Worm (Caenorhabditis elegans) whole organism, early embryonic: Measurements from ENCODE around the gene paf-2.
"Not testable (repeated sequence)": the region's sequence is repeated elsewhere in the genome, so short reads cannot be mapped to it uniquely, and the experiment has no call there.

Experiments
- B0310.2 ChIP-seq: sonication (generic microtip); optimal IDR thresholded peaks from 2 replicates; lab custom pipeline; 2016; ENCODE audit warnings: mild to moderate bottlenecking, missing genetic modification characterization, missing compliant biosample characterization
- F13C5.2 ChIP-seq: sonication (generic microtip); optimal IDR thresholded peaks from 2 replicates; lab custom pipeline; 2017; ENCODE audit warnings: mild to moderate bottlenecking, missing genetic modification characterization, inconsistent platforms, missing compliant biosample characterization
- aly-1 ChIP-seq: sonication (generic microtip); optimal IDR thresholded peaks from 2 replicates; lab custom pipeline; 2016; ENCODE audit warnings: missing genetic modification characterization, missing compliant biosample characterization
- ama-1 ChIP-seq: fragments of 150-350 bp; optimal IDR thresholded peaks from 2 replicates; lab custom pipeline; 2014
- ceh-13 ChIP-seq: fragments of 200-800 bp; sonication (Bioruptor generic); optimal IDR thresholded peaks from 2 replicates; lab custom pipeline; 2018; ENCODE audit warnings: mild to moderate bottlenecking, missing genetic modification characterization, missing compliant biosample characterization
- ceh-36 ChIP-seq: sonication (generic microtip); optimal IDR thresholded peaks from 2 replicates; lab custom pipeline; 2016; ENCODE audit warnings: missing genetic modification characterization, inconsistent platforms, missing compliant biosample characterization
- flt-1 ChIP-seq: fragments of 200-800 bp; sonication (Bioruptor generic); IDR thresholded peaks from 2 replicates; pipeline ENCODE4 v1.3.6; 2022; ENCODE audit warnings: missing genetic modification characterization, missing compliant biosample characterization
- hmbx-1 ChIP-seq: sonication (generic microtip); optimal IDR thresholded peaks from 2 replicates; lab custom pipeline; 2016; ENCODE audit warnings: mild to moderate bottlenecking, missing genetic modification characterization, missing compliant biosample characterization
- hmg-4 ChIP-seq: fragments of 200-800 bp; sonication (Bioruptor generic); optimal IDR thresholded peaks from 2 replicates; lab custom pipeline; 2018; ENCODE audit warnings: mild to moderate bottlenecking, missing genetic modification characterization, missing compliant biosample characterization
- hnd-1 ChIP-seq: sonication (generic microtip); optimal IDR thresholded peaks from 2 replicates; lab custom pipeline; 2016; ENCODE audit warnings: missing genetic modification characterization, missing compliant biosample characterization
- scrt-1 ChIP-seq: fragments of 200-800 bp; sonication (Bioruptor generic); IDR thresholded peaks from 2 replicates; pipeline ENCODE4 v1.3.6; 2022; ENCODE audit warnings: missing genetic modification characterization, missing compliant biosample characterization
- sea-1 ChIP-seq: fragments of 200-800 bp; sonication (Bioruptor generic); conservative IDR thresholded peaks from 2 replicates; pipeline ENCODE4 v1.3.6; 2022; ENCODE audit warnings: missing genetic modification characterization, missing compliant biosample characterization
- tbx-37 ChIP-seq: fragments of 200-800 bp; sonication (Bioruptor generic); conservative IDR thresholded peaks from 2 replicates; pipeline ENCODE4 v1.3.6; 2022; ENCODE audit warnings: missing genetic modification reagents, missing genetic modification characterization, missing compliant biosample characterization
- tra-4 ChIP-seq: sonication (generic microtip); optimal IDR thresholded peaks from 2 replicates; lab custom pipeline; 2017; ENCODE audit warnings: missing genetic modification characterization, missing compliant biosample characterization

DNA sequence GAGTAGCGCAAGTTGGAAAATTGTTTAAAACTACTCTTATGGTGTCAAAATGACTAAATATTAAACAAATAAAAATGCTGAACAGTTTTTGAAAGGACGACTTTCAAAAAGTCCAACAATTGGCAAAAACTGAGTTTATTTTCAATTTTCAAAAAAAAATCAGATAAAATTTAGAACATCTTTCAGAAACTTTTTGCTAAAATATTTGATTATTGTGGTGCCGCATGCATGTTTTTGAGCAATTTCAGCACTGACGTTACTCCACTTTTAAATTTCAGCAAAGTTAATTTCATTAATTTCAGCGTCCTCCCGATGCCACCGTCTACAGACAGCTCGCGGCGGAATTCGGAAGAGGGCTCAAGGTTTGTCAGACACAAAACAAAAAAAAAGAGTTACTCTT is 41.8 kb upstream of the paf-2 start, which contains the start of gene cst-1:
- not testable (repeated sequence) for TF ChIP-seq ama-1; B0310.2; ceh-36 (tag; lab: Kevin White, UChicago); scrt-1 (GFP tag; lab: Robert Waterston, UW); hnd-1 (tag; lab: Kevin White, UChicago); hmg-4 (GFP tag; lab: Kevin White, UChicago); flt-1 (GFP tag; lab: Robert Waterston, UW); sea-1; aly-1 (tag; lab: Kevin White, UChicago); tra-4 (tag; lab: Kevin White, UChicago); tbx-37 (GFP tag; lab: Robert Waterston, UW); ceh-13 (GFP tag; lab: Kevin White, UChicago); F13C5.2; hmbx-1 (tag; lab: Kevin White, UChicago)
